Fruit fly (Drosophila melanogaster) whole organism, embryonic: ENCODE data around the gene Cka.

Source experiments
- Blimp-1 ChIP-seq: fragments of 200-800 bp; sonication (Bioruptor generic); optimal IDR thresholded peaks from 3 replicates; lab custom pipeline; 2018; ENCODE audit warnings: missing biosample characterization, missing genetic modification characterization, mild to moderate bottlenecking, moderate library complexity, missing genetic modification reagents
- CG10462 ChIP-seq: fragments of 200-800 bp; sonication (Bioruptor generic); optimal IDR thresholded peaks from 2 replicates; lab custom pipeline; 2016; ENCODE audit warnings: missing biosample characterization, missing genetic modification characterization
- CG11093 ChIP-seq: fragments of 200-800 bp; sonication (Bioruptor generic); IDR thresholded peaks from 3 replicates; pipeline ENCODE4 v1.3.6; 2022; ENCODE audit warnings: missing biosample characterization, missing genetic modification characterization
- CG11723 ChIP-seq: fragments of 200-800 bp; sonication (Bioruptor generic); optimal IDR thresholded peaks from 2 replicates; lab custom pipeline; 2017; ENCODE audit warnings: missing biosample characterization, mild to moderate bottlenecking, missing genetic modification characterization
- CG12659 ChIP-seq: fragments of 200-800 bp; sonication (Bioruptor generic); optimal IDR thresholded peaks from 3 replicates; lab custom pipeline; 2017; ENCODE audit warnings: mild to moderate bottlenecking, missing biosample characterization, missing genetic modification reagents, missing genetic modification characterization
- CG12744 ChIP-seq: fragments of 200-800 bp; sonication (Bioruptor generic); optimal IDR thresholded peaks from 2 replicates; lab custom pipeline; 2016; ENCODE audit warnings: missing biosample characterization, missing genetic modification characterization
- CG12769 ChIP-seq: fragments of 200-800 bp; sonication (Bioruptor generic); optimal IDR thresholded peaks from 2 replicates; lab custom pipeline; 2019; ENCODE audit warnings: missing biosample characterization, mild to moderate bottlenecking, missing genetic modification characterization, moderate library complexity
- CG14014 ChIP-seq: fragments of 200-800 bp; sonication (Bioruptor generic); IDR thresholded peaks from 2 replicates; pipeline ENCODE4 v1.3.6; 2022; ENCODE audit warnings: missing biosample characterization, missing genetic modification characterization
- CG14441 ChIP-seq: fragments of 200-800 bp; sonication (Bioruptor generic); IDR thresholded peaks from 2 replicates; pipeline ENCODE4 v1.3.6; 2022; ENCODE audit warnings: missing biosample characterization, missing genetic modification characterization
- CG1529 ChIP-seq: fragments of 200-800 bp; sonication (Bioruptor generic); optimal IDR thresholded peaks from 3 replicates; lab custom pipeline; 2018; ENCODE audit warnings: missing biosample characterization, missing genetic modification characterization
- CG1603 ChIP-seq: fragments of 200-800 bp; sonication (Bioruptor generic); optimal IDR thresholded peaks from 2 replicates; lab custom pipeline; 2019; ENCODE audit warnings: missing biosample characterization, mild to moderate bottlenecking, missing genetic modification characterization, moderate library complexity
- CG16779 ChIP-seq: fragments of 200-800 bp; sonication (Bioruptor generic); IDR thresholded peaks from 2 replicates; pipeline ENCODE4 v1.3.6; 2022; ENCODE audit warnings: missing biosample characterization, missing genetic modification characterization
- CG18619 ChIP-seq: fragments of 200-800 bp; sonication (Bioruptor generic); optimal IDR thresholded peaks from 3 replicates; lab custom pipeline; 2017; ENCODE audit warnings: missing biosample characterization, mild to moderate bottlenecking, missing genetic modification characterization
- CG2889 ChIP-seq: fragments of 200-800 bp; sonication (Bioruptor generic); IDR thresholded peaks from 3 replicates; pipeline ENCODE4 v1.3.6; 2022; ENCODE audit warnings: missing biosample characterization, missing genetic modification characterization
- CG30403 ChIP-seq: fragments of 200-800 bp; sonication (Bioruptor generic); optimal IDR thresholded peaks from 3 replicates; lab custom pipeline; 2016; ENCODE audit warnings: missing biosample characterization, missing genetic modification characterization
- CG31365 ChIP-seq: fragments of 200-800 bp; sonication (Bioruptor generic); optimal IDR thresholded peaks from 2 replicates; lab custom pipeline; 2018; ENCODE audit warnings: missing biosample characterization, mild to moderate bottlenecking, missing genetic modification characterization
- CG31441 ChIP-seq: fragments of 200-800 bp; sonication (Bioruptor generic); IDR thresholded peaks from 2 replicates; pipeline ENCODE4 v1.3.6; 2022; ENCODE audit warnings: missing biosample characterization, missing genetic modification characterization
- CG6175 ChIP-seq: fragments of 200-800 bp; sonication (Bioruptor generic); IDR thresholded peaks from 3 replicates; pipeline ENCODE4 v1.3.6; 2022; ENCODE audit warnings: missing biosample characterization, missing genetic modification characterization
- CG6254 ChIP-seq: fragments of 200-800 bp; sonication (Bioruptor generic); optimal IDR thresholded peaks from 3 replicates; lab custom pipeline; 2017; ENCODE audit warnings: mild to moderate bottlenecking, missing biosample characterization, missing genetic modification reagents, missing genetic modification characterization
- CG8924 ChIP-seq: fragments of 200-800 bp; optimal IDR thresholded peaks from 3 replicates; lab custom pipeline; 2019; ENCODE audit warnings: missing biosample characterization, mild to moderate bottlenecking, missing genetic modification characterization, moderate library complexity
- CG9437 ChIP-seq: fragments of 200-800 bp; sonication (Bioruptor generic); optimal IDR thresholded peaks from 2 replicates; lab custom pipeline; 2018; ENCODE audit warnings: missing biosample characterization, mild to moderate bottlenecking, missing genetic modification characterization
- Chrac-16 ChIP-seq: fragments of 200-800 bp; sonication (Bioruptor generic); optimal IDR thresholded peaks from 3 replicates; lab custom pipeline; 2016; ENCODE audit warnings: missing biosample characterization, missing genetic modification characterization
- Dfd ChIP-seq, 2 experiments: fragments of >200 bp; optimal IDR thresholded peaks; 2 replicates each; lab custom pipeline; 2017; ENCODE audit warnings: missing biosample characterization in 2 of 2, missing genetic modification characterization in 2 of 2
- Doc2 ChIP-seq: fragments of 200-800 bp; sonication (Bioruptor generic); IDR thresholded peaks from 2 replicates; pipeline ENCODE4 v1.3.6; 2022; ENCODE audit warnings: missing biosample characterization, missing genetic modification characterization
- Dp ChIP-seq: fragments of 200-800 bp; sonication (Bioruptor generic); optimal IDR thresholded peaks from 2 replicates; lab custom pipeline; 2018; ENCODE audit warnings: missing biosample characterization, mild to moderate bottlenecking, missing genetic modification characterization, moderate library complexity
- Dref ChIP-seq: fragments of 200-800 bp; sonication (Bioruptor generic); IDR thresholded peaks from 2 replicates; pipeline ENCODE4 v1.3.6; 2022; ENCODE audit warnings: missing biosample characterization, missing genetic modification characterization
- Fer3 ChIP-seq: fragments of 200-800 bp; sonication (Bioruptor generic); optimal IDR thresholded peaks from 2 replicates; lab custom pipeline; 2018; ENCODE audit warnings: missing biosample characterization, mild to moderate bottlenecking, missing genetic modification characterization, moderate library complexity
- Hr51 ChIP-seq, 2 experiments: fragments of 200-800 bp; sonication (Bioruptor generic); optimal IDR thresholded peaks; 2 replicates in 1 of 2; 3 replicates in 1 of 2; lab custom pipeline; 2016 to 2018; ENCODE audit warnings: missing biosample characterization in 2 of 2, missing genetic modification characterization in 2 of 2, mild to moderate bottlenecking in 1 of 2, moderate library complexity in 1 of 2
- Sin3A ChIP-seq: fragments of >200 bp; optimal IDR thresholded peaks from 2 replicates; lab custom pipeline; 2018
- Usf ChIP-seq: fragments of 200-800 bp; sonication (Bioruptor generic); optimal IDR thresholded peaks from 2 replicates; lab custom pipeline; 2017; ENCODE audit warnings: missing genotype, missing biosample characterization, missing genetic modification characterization
- YL-1 ChIP-seq: fragments of 200-800 bp; sonication (Bioruptor generic); optimal IDR thresholded peaks from 3 replicates; lab custom pipeline; 2017; ENCODE audit warnings: missing biosample characterization, mild to moderate bottlenecking, missing genetic modification characterization
- amos ChIP-seq: fragments of 200-800 bp; sonication (Bioruptor generic); IDR thresholded peaks from 2 replicates; pipeline ENCODE4 v1.3.6; 2022; ENCODE audit warnings: missing biosample characterization, missing genetic modification characterization; ENCODE audit not compliant: partially characterized antibody
- bowl ChIP-seq: fragments of 200-800 bp; sonication (Bioruptor generic); IDR thresholded peaks from 2 replicates; pipeline ENCODE4 v1.3.6; 2022; ENCODE audit warnings: missing biosample characterization, missing genetic modification characterization
- crc ChIP-seq: fragments of 200-800 bp; sonication (Bioruptor generic); optimal IDR thresholded peaks from 2 replicates; lab custom pipeline; 2016; ENCODE audit warnings: missing biosample characterization, missing genetic modification characterization
- dpn ChIP-seq, 2 experiments: fragments of 200-800 bp; sonication (Bioruptor generic); optimal IDR thresholded peaks; 3 replicates each; lab custom pipeline; 2016; ENCODE audit warnings: missing biosample characterization in 2 of 2, missing genetic modification characterization in 2 of 2
- eve ChIP-seq, 2 experiments: fragments of >200 bp; optimal IDR thresholded peaks; 2 replicates each; lab custom pipeline; 2017; ENCODE audit warnings: missing biosample characterization in 2 of 2, missing genetic modification characterization in 2 of 2
- gcm ChIP-seq: fragments of 200-800 bp; sonication (Bioruptor generic); optimal IDR thresholded peaks from 2 replicates; lab custom pipeline; 2019; ENCODE audit warnings: missing biosample characterization, mild to moderate bottlenecking, missing genetic modification characterization, moderate library complexity
- hth ChIP-seq: fragments of >200 bp; optimal IDR thresholded peaks from 2 replicates; lab custom pipeline; 2017; ENCODE audit warnings: inconsistent platforms
- lbe ChIP-seq: fragments of 200-800 bp; sonication (Bioruptor generic); optimal IDR thresholded peaks from 2 replicates; lab custom pipeline; 2016; ENCODE audit warnings: missing biosample characterization, mild to moderate bottlenecking, missing genetic modification characterization
- nerfin-2 ChIP-seq: fragments of 200-800 bp; sonication (Bioruptor generic); IDR thresholded peaks from 2 replicates; pipeline ENCODE4 v1.3.6; 2022; ENCODE audit warnings: missing biosample characterization, missing genetic modification characterization; ENCODE audit not compliant: partially characterized antibody
- pan ChIP-seq, 4 experiments: fragments of >200 bp in 3 of 4; fragments of 200-800 bp in 1 of 4; sonication (Bioruptor generic) in 1 of 4; optimal IDR thresholded peaks in 3 of 4; IDR thresholded peaks in 1 of 4; 2 replicates each; pipeline versions ENCODE4 v1.3.6 to Lab custom; 2017 to 2022; ENCODE audit warnings: missing biosample characterization in 2 of 4, missing genetic modification characterization in 2 of 4, mixed read lengths in 1 of 4
- rib ChIP-seq: fragments of 200-800 bp; sonication (Bioruptor generic); IDR thresholded peaks from 2 replicates; pipeline ENCODE4 v1.3.6; 2022; ENCODE audit warnings: missing biosample characterization, missing genetic modification characterization
- sens-2 ChIP-seq: fragments of 200-800 bp; sonication (Bioruptor generic); IDR thresholded peaks from 2 replicates; pipeline ENCODE4 v1.3.6; 2022; ENCODE audit warnings: missing biosample characterization, missing genetic modification characterization
- slou ChIP-seq: fragments of 200-800 bp; sonication (Bioruptor generic); optimal IDR thresholded peaks from 3 replicates; lab custom pipeline; 2016; ENCODE audit warnings: missing biosample characterization, missing genetic modification characterization
- stc ChIP-seq: fragments of 200-800 bp; sonication (Bioruptor generic); IDR thresholded peaks from 2 replicates; pipeline ENCODE4 v1.3.6; 2022; ENCODE audit warnings: missing biosample characterization, missing genetic modification characterization
- stwl ChIP-seq: fragments of 200-800 bp; sonication (Bioruptor generic); optimal IDR thresholded peaks from 3 replicates; lab custom pipeline; 2018; ENCODE audit warnings: missing biosample characterization, mild to moderate bottlenecking, missing genetic modification characterization, moderate library complexity
- tin ChIP-seq: fragments of 200-800 bp; sonication (Bioruptor generic); optimal IDR thresholded peaks from 3 replicates; lab custom pipeline; 2016; ENCODE audit warnings: missing biosample characterization, missing genetic modification characterization
- trem ChIP-seq: fragments of 200-800 bp; optimal IDR thresholded peaks from 3 replicates; lab custom pipeline; 2019; ENCODE audit warnings: missing biosample characterization, mild to moderate bottlenecking, missing genetic modification characterization, moderate library complexity
- trh ChIP-seq: fragments of 200-800 bp; sonication (Bioruptor generic); optimal IDR thresholded peaks from 2 replicates; lab custom pipeline; 2016; ENCODE audit warnings: missing biosample characterization, missing genetic modification characterization
- vfl ChIP-seq: fragments of 200-800 bp; sonication (Bioruptor generic); optimal IDR thresholded peaks from 2 replicates; lab custom pipeline; 2016; ENCODE audit warnings: missing biosample characterization, missing genetic modification characterization

The Cka gene

dm6 chr2L:8042645-8043281, 12.2 kb downstream of the Cka start, which contains the start of gene RpL36A (continued):
- TF ChIP-seq CG1529 (GFP tag; lab: Kevin White, UChicago) (peak; percentile 29), stwl (tag; lab: Kevin White, UChicago) (no peak), nerfin-2 (GFP tag; lab: Robert Waterston, UW) (peak; percentile 69), slou (GFP tag; lab: Kevin White, UChicago) (peak; percentile 43), Sin3A (lab: Kevin White, UChicago) (peak; percentile 3), gcm (GFP tag; lab: Kevin White, UChicago) (peak; percentile 54), eve (GFP tag; optimal IDR thresholded peaks at IDR 0.05; lab: Kevin White, UChicago) (no peak), bowl (GFP tag; lab: Robert Waterston, UW) (0 out of 2 replicates have a peak, but pooled peaks have one; percentile 20), Blimp-1 (no peak), vfl (no peak), Usf (peak; percentile 21), CG1603 (tag; lab: Kevin White, UChicago) (peak; percentile 82), CG12744 (peak; percentile 46), CG12769 (tag; lab: Kevin White, UChicago) (no peak), hth (lab: Kevin White, UChicago) (no peak), CG18619 (GFP tag; lab: Kevin White, UChicago) (peak; percentile 70), CG6175 (GFP tag; lab: Robert Waterston, UW) (0 out of 3 replicates have a peak, but pooled peaks have one; percentile 24), CG11723 (GFP tag; lab: Kevin White, UChicago) (peak; percentile 46), amos (GFP tag; lab: Robert Waterston, UW) (peak; percentile 97), tin (GFP tag; lab: Kevin White, UChicago) (peak; percentile 40), stc (GFP tag; lab: Robert Waterston, UW) (peak; percentile 45), YL-1 (GFP tag; lab: Kevin White, UChicago) (peak; percentile 91), lbe (no peak), crc (GFP tag; lab: Kevin White, UChicago) (peak; percentile 21), Hr51 (GFP tag; optimal IDR thresholded peaks at IDR 0.05; lab: Kevin White, UChicago) (peak; percentile 29 to 47), Dref (GFP tag; lab: Robert Waterston, UW) (peak; percentile 94), dpn (GFP tag; optimal IDR thresholded peaks at IDR 0.05; lab: Kevin White, UChicago) (peak; percentile 18 to 60), trh (GFP tag; lab: Kevin White, UChicago) (peak; percentile 6), CG31365 (tag; lab: Kevin White, UChicago) (peak; percentile 49), CG10462 (GFP tag; lab: Kevin White, UChicago) (no peak), CG14441 (GFP tag; lab: Robert Waterston, UW) (peak; percentile 51), CG12659 (peak; percentile 81), CG14014 (GFP tag; lab: Robert Waterston, UW) (peak; percentile 61; the same call in 1 of the 2 replicates), CG2889 (no peak), sens-2 (peak; percentile 42), Chrac-16 (GFP tag; lab: Kevin White, UChicago) (peak; percentile 41), CG6254 (GFP tag; lab: Kevin White, UChicago) (no peak), CG30403 (GFP tag; lab: Kevin White, UChicago) (peak; percentile 68), CG11093 (GFP tag; lab: Robert Waterston, UW) (no peak), Dfd (GFP tag; optimal IDR thresholded peaks at IDR 0.05; lab: Kevin White, UChicago) (no peak), CG8924 (tag; lab: Kevin White, UChicago) (peak; percentile 52), CG31441 (no peak; the same call in none of the 2 replicates), Fer3 (tag; lab: Kevin White, UChicago) (peak; percentile 68), CG16779 (no peak), pan (optimal IDR thresholded peaks at IDR 0.05; lab: Kevin White, UChicago) (no peak), pan (GFP tag; optimal IDR thresholded peaks at IDR 0.05 in 1 of 2, IDR thresholded peaks at IDR 0.05 in 1 of 2) (peak in 1 of 2 experiments; percentile 56), rib (no peak), CG9437 (GFP tag; lab: Kevin White, UChicago) (peak; percentile 65), Dp (peak; percentile 22), trem (tag; lab: Kevin White, UChicago) (peak; percentile 32), Doc2 (GFP tag; lab: Robert Waterston, UW) (no peak)
